Fruit fly (Drosophila melanogaster): Measurements from ENCODE around the gene CG5418.
A peak's percentile ranks its signal among the peaks of the same experiment; 100 is the strongest.

Gene CG5418

dm6 chr2L:12463037-12463436, 10.0 kb upstream of the CG5418 start (continued):
- TF ChIP-seq esg (GFP tag; conservative IDR thresholded peaks at IDR 0.05) (no peak), CG7271 (tag; optimal IDR thresholded peaks at IDR 0.05) (peak; percentile 10), CG15601 (tag; optimal IDR thresholded peaks at IDR 0.05) (peak; percentile 28), dysf (GFP tag; IDR thresholded peaks at IDR 0.05) (no peak), CG17186 (GFP tag; optimal IDR thresholded peaks at IDR 0.05) (no peak), da (GFP tag; optimal IDR thresholded peaks at IDR 0.05) (no peak), Hr39 (optimal IDR thresholded peaks at IDR 0.05) (no peak), chn (GFP tag; optimal IDR thresholded peaks at IDR 0.05) (no peak), CG34422 (GFP tag; IDR thresholded peaks at IDR 0.05) (no peak), pita (GFP tag; optimal IDR thresholded peaks at IDR 0.05) (no peak), Eip74EF (GFP tag; optimal IDR thresholded peaks at IDR 0.05) (peak in 1 of 2 experiments; percentile 40), CG13123 (GFP tag; optimal IDR thresholded peaks at IDR 0.05) (no peak), Jarid2 (GFP tag; optimal IDR thresholded peaks at IDR 0.05) (no peak), ham (GFP tag; IDR thresholded peaks at IDR 0.05) (no peak), CG12236 (GFP tag; optimal IDR thresholded peaks at IDR 0.05) (no peak), chif (GFP tag; optimal IDR thresholded peaks at IDR 0.05) (no peak), kay (GFP tag; optimal IDR thresholded peaks at IDR 0.05) (peak; percentile 6), fu2 (GFP tag; optimal IDR thresholded peaks at IDR 0.05) (no peak), CG32532 (GFP tag; IDR thresholded peaks at IDR 0.05) (no peak), CG8281 (tag; optimal IDR thresholded peaks at IDR 0.05) (peak; percentile 6), grau (tag; optimal IDR thresholded peaks at IDR 0.05) (peak; percentile 1), Ets65A (GFP tag) (no peak), sqz (GFP tag; optimal IDR thresholded peaks at IDR 0.05) (peak; percentile 13), CG8388 (GFP tag; optimal IDR thresholded peaks at IDR 0.05) (no peak), kni (GFP tag; optimal IDR thresholded peaks at IDR 0.05) (peak; percentile 46), NC2β (GFP tag; optimal IDR thresholded peaks at IDR 0.05) (no peak), zen (tag; optimal IDR thresholded peaks at IDR 0.05) (no peak), ara (GFP tag; IDR thresholded peaks at IDR 0.05) (no peak), E2f1 (GFP tag; IDR thresholded peaks at IDR 0.05) (no peak), CG43689 (GFP tag; IDR thresholded peaks at IDR 0.05) (no peak), CG5180 (GFP tag; optimal IDR thresholded peaks at IDR 0.05) (peak; percentile 7), CG18619 (GFP tag; optimal IDR thresholded peaks at IDR 0.05) (no peak), CG8478 (optimal IDR thresholded peaks at IDR 0.05) (no peak), Hand (GFP tag; optimal IDR thresholded peaks at IDR 0.05) (no peak), Ptx1 (GFP tag; IDR thresholded peaks at IDR 0.05) (0 out of 2 replicates have a peak, but pooled peaks have one; percentile 33), ttk (GFP tag; IDR thresholded peaks at IDR 0.05) (no peak), CG8944 (GFP tag; optimal IDR thresholded peaks at IDR 0.05) (peak; percentile 11), fd102C (GFP tag; optimal IDR thresholded peaks at IDR 0.05) (no peak), Fer1 (GFP tag; optimal IDR thresholded peaks at IDR 0.05) (peak; percentile 66), CG2199 (GFP tag; IDR thresholded peaks at IDR 0.05) (no peak), Atf3 (GFP tag; optimal IDR thresholded peaks at IDR 0.05) (no peak), odd (GFP tag; optimal IDR thresholded peaks at IDR 0.05) (peak; percentile 34), ken (GFP tag; IDR thresholded peaks at IDR 0.05) (no peak), CG7839 (tag; optimal IDR thresholded peaks at IDR 0.05) (no peak), lab (GFP tag; optimal IDR thresholded peaks at IDR 0.05) (peak; percentile 53), CG10366 (GFP tag; IDR thresholded peaks at IDR 0.05) (no peak), ind (GFP tag; optimal IDR thresholded peaks at IDR 0.05) (no peak), CG7928 (GFP tag; optimal IDR thresholded peaks at IDR 0.05) (no peak), Lhr (GFP tag; optimal IDR thresholded peaks at IDR 0.05) (no peak), dm (GFP tag; optimal IDR thresholded peaks at IDR 0.05) (no peak), CG7745 (tag; optimal IDR thresholded peaks at IDR 0.05) (no peak), CG1792 (GFP tag; optimal IDR thresholded peaks at IDR 0.05) (peak; percentile 16), Spps (tag; optimal IDR thresholded peaks at IDR 0.05) (no peak)
